Worm (Caenorhabditis elegans) whole organism, L3 larva: ENCODE measurements around the gene C17C3.5.

ENCODE experiments used
- ZK546.5 ChIP-seq: sonication (generic microtip); optimal IDR thresholded peaks from 2 replicates; lab custom pipeline; 2017; ENCODE audit warnings: missing biosample characterization, missing genetic modification characterization
- ama-1 ChIP-seq: fragments of 150-350 bp; optimal IDR thresholded peaks from 2 replicates; lab custom pipeline; 2018
- eor-1 ChIP-seq, 2 experiments: fragments of 150-350 bp; optimal IDR thresholded peaks; 2 replicates each; lab custom pipeline; 2014 to 2018; ENCODE audit warnings: missing biosample characterization in 2 of 2, missing genetic modification characterization in 2 of 2
- fos-1 ChIP-seq: fragments of 150-350 bp; optimal IDR thresholded peaks from 2 replicates; lab custom pipeline; 2014; ENCODE audit warnings: missing biosample characterization, missing genetic modification characterization
- jun-1 ChIP-seq: fragments of 150-350 bp; optimal IDR thresholded peaks from 2 replicates; lab custom pipeline; 2014; ENCODE audit warnings: missing biosample characterization, missing genetic modification reagents, missing genetic modification characterization
- mdl-1 ChIP-seq: fragments of 150-350 bp; optimal IDR thresholded peaks from 2 replicates; lab custom pipeline; 2014; ENCODE audit warnings: missing biosample characterization, missing genetic modification characterization
- nfya-1 ChIP-seq: sonication (generic microtip); optimal IDR thresholded peaks from 2 replicates; lab custom pipeline; 2017; ENCODE audit warnings: missing genetic modification characterization, mild to moderate bottlenecking, missing compliant biosample characterization, antibody characterized with exemption, moderate library complexity; ENCODE audit not compliant: insufficient read depth
- nhr-237 ChIP-seq: fragments of 150-350 bp; optimal IDR thresholded peaks from 2 replicates; lab custom pipeline; 2014; ENCODE audit warnings: missing biosample characterization, missing genetic modification characterization
- pha-4 ChIP-seq: fragments of 150-350 bp; optimal IDR thresholded peaks from 2 replicates; lab custom pipeline; 2014; ENCODE audit warnings: missing biosample characterization, missing genetic modification reagents, missing genetic modification characterization
- skn-1 ChIP-seq: fragments of 150-350 bp; optimal IDR thresholded peaks from 2 replicates; lab custom pipeline; 2014; ENCODE audit warnings: missing biosample characterization, missing genetic modification characterization
- snpc-4 ChIP-seq: fragments of 150-350 bp; optimal IDR thresholded peaks from 2 replicates; lab custom pipeline; 2014; ENCODE audit warnings: missing biosample characterization, missing genetic modification characterization
- zag-1 ChIP-seq: fragments of 150-350 bp; optimal IDR thresholded peaks from 2 replicates; lab custom pipeline; 2014; ENCODE audit warnings: missing biosample characterization, missing genetic modification characterization
- ztf-11 ChIP-seq: fragments of 150-350 bp; optimal IDR thresholded peaks from 2 replicates; lab custom pipeline; 2014; ENCODE audit warnings: missing biosample characterization, missing genetic modification characterization

DNA sequence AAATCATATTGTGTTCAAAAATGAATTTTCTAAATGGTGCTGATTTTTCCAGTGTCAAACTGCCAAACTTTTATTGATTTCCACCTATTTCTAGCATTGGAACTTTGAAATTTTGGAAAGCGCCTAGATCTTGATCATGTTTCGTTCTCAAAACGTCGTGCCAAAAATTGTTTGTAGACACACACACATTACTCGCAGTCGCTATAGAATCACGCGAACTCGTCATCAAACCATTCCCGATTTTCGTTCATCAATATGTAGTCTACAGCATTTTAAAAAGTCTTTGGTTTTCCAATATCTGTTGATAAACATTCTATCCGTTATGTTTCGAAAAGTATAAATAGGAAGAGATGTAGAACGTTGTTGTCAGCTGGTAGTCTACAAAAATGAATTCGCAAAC is 18.7 kb downstream of the C17C3.5 start, which contains the start of the genes C17C3.1 and C17C3.15:
- TF ChIP-seq mdl-1 (tag; lab: Kevin White, UChicago) = no peak
- TF ChIP-seq zag-1 = no peak
- TF ChIP-seq ZK546.5 (tag; lab: Kevin White, UChicago) = no peak
- no peak for TF ChIP-seq snpc-4
- no peak for TF ChIP-seq fos-1 (tag; lab: Kevin White, UChicago)
- no peak for TF ChIP-seq nfya-1
- no peak for TF ChIP-seq ztf-11 (tag; lab: Kevin White, UChicago)
- TF ChIP-seq ama-1 (lab: Kevin White, UChicago) = no peak
- no peak for TF ChIP-seq nhr-237 (tag; lab: Kevin White, UChicago)
- no peak for TF ChIP-seq eor-1 (tag; optimal IDR thresholded peaks at IDR 0.05; lab: Kevin White, UChicago)
- TF ChIP-seq skn-1 (tag; lab: Kevin White, UChicago) = no peak
- no peak for TF ChIP-seq pha-4 (tag; lab: Kevin White, UChicago)
- TF ChIP-seq jun-1 (tag; lab: Kevin White, UChicago) = no peak
